Fruit fly (Drosophila melanogaster) whole organism, embryonic: Measurements from ENCODE around the gene Ubi-p5E.

Experiments used
- ATbp ChIP-seq: fragments of 200-800 bp; sonication (Bioruptor generic); optimal IDR thresholded peaks from 2 replicates; lab custom pipeline; 2017; ENCODE audit warnings: missing biosample characterization, mild to moderate bottlenecking, missing genetic modification characterization, missing genetic modification reagents
- B-H1 ChIP-seq: fragments of 200-800 bp; sonication (Bioruptor generic); IDR thresholded peaks from 3 replicates; pipeline ENCODE4 v1.3.6; 2022; ENCODE audit warnings: missing biosample characterization, missing genetic modification characterization
- CG10543 ChIP-seq: fragments of 200-800 bp; sonication (Bioruptor generic); optimal IDR thresholded peaks from 3 replicates; lab custom pipeline; 2017; ENCODE audit warnings: missing biosample characterization, mild to moderate bottlenecking, missing genetic modification characterization, moderate library complexity
- CG10654 ChIP-seq: fragments of 200-800 bp; sonication (Bioruptor generic); optimal IDR thresholded peaks from 2 replicates; lab custom pipeline; 2016; ENCODE audit warnings: missing biosample characterization, missing genetic modification characterization
- CG10959 ChIP-seq: fragments of 200-800 bp; sonication (Bioruptor generic); IDR thresholded peaks from 2 replicates; pipeline ENCODE4 v1.3.6; 2022; ENCODE audit warnings: missing biosample characterization, missing genetic modification characterization
- CG12391 ChIP-seq: fragments of 200-800 bp; sonication (Bioruptor generic); optimal IDR thresholded peaks from 3 replicates; lab custom pipeline; 2018; ENCODE audit warnings: missing biosample characterization, mild to moderate bottlenecking, missing genetic modification characterization, moderate library complexity
- CG12659 ChIP-seq: fragments of 200-800 bp; sonication (Bioruptor generic); optimal IDR thresholded peaks from 3 replicates; lab custom pipeline; 2017; ENCODE audit warnings: mild to moderate bottlenecking, missing biosample characterization, missing genetic modification reagents, missing genetic modification characterization
- CG13775 ChIP-seq: fragments of 200-800 bp; sonication (Bioruptor generic); optimal IDR thresholded peaks from 3 replicates; lab custom pipeline; 2017; ENCODE audit warnings: missing biosample characterization, mild to moderate bottlenecking, missing genetic modification characterization
- CG14014 ChIP-seq: fragments of 200-800 bp; sonication (Bioruptor generic); IDR thresholded peaks from 2 replicates; pipeline ENCODE4 v1.3.6; 2022; ENCODE audit warnings: missing biosample characterization, missing genetic modification characterization
- CG15269 ChIP-seq: fragments of 200-800 bp; sonication (Bioruptor generic); optimal IDR thresholded peaks from 2 replicates; lab custom pipeline; 2018; ENCODE audit warnings: missing biosample characterization, mild to moderate bottlenecking, missing genetic modification characterization, moderate library complexity
- CG15601 ChIP-seq: fragments of 200-800 bp; sonication (Bioruptor generic); optimal IDR thresholded peaks from 3 replicates; lab custom pipeline; 2019; ENCODE audit warnings: missing biosample characterization, mild to moderate bottlenecking, missing genetic modification characterization, moderate library complexity
- CG16813 ChIP-seq: fragments of 200-800 bp; sonication (Bioruptor generic); IDR thresholded peaks from 3 replicates; pipeline ENCODE4 v1.3.6; 2022; ENCODE audit warnings: missing biosample characterization, missing genetic modification characterization; ENCODE audit not compliant: partially characterized antibody
- CG17612 ChIP-seq: fragments of 200-800 bp; sonication (Bioruptor generic); IDR thresholded peaks from 2 replicates; pipeline ENCODE4 v1.3.6; 2022; ENCODE audit warnings: missing biosample characterization, missing genetic modification characterization
- CG17829 ChIP-seq: fragments of 200-800 bp; optimal IDR thresholded peaks from 2 replicates; lab custom pipeline; 2019; ENCODE audit warnings: missing biosample characterization, mild to moderate bottlenecking, missing genetic modification characterization, moderate library complexity
- CG1792 ChIP-seq: fragments of 200-800 bp; sonication (Bioruptor generic); optimal IDR thresholded peaks from 2 replicates; lab custom pipeline; 2016; ENCODE audit warnings: missing biosample characterization, missing genetic modification characterization
- CG2875 ChIP-seq: fragments of 200-800 bp; sonication (Bioruptor generic); optimal IDR thresholded peaks from 2 replicates; lab custom pipeline; 2017; ENCODE audit warnings: missing biosample characterization, mild to moderate bottlenecking, missing genetic modification characterization, missing genetic modification reagents
- CG30431 ChIP-seq: fragments of 200-800 bp; sonication (Bioruptor generic); optimal IDR thresholded peaks from 2 replicates; lab custom pipeline; 2017; ENCODE audit warnings: missing biosample characterization, missing genetic modification characterization
- CG31388 ChIP-seq: fragments of 200-800 bp; sonication (Bioruptor generic); optimal IDR thresholded peaks from 2 replicates; lab custom pipeline; 2016; ENCODE audit warnings: missing biosample characterization, missing genetic modification characterization
- CG33557 ChIP-seq: fragments of 200-800 bp; sonication (Bioruptor generic); optimal IDR thresholded peaks from 2 replicates; lab custom pipeline; 2019; ENCODE audit warnings: missing biosample characterization, mild to moderate bottlenecking, missing genetic modification characterization, moderate library complexity
- CG3847 ChIP-seq: fragments of 200-800 bp; sonication (Bioruptor generic); IDR thresholded peaks from 2 replicates; pipeline ENCODE4 v1.3.6; 2022; ENCODE audit warnings: missing biosample characterization, missing genetic modification characterization
- CG4328 ChIP-seq: fragments of 200-800 bp; sonication (Bioruptor generic); optimal IDR thresholded peaks from 3 replicates; lab custom pipeline; 2017; ENCODE audit warnings: missing biosample characterization, missing genetic modification reagents, missing genetic modification characterization
- CG4854 ChIP-seq: fragments of 200-800 bp; sonication (Bioruptor generic); optimal IDR thresholded peaks from 2 replicates; lab custom pipeline; 2016; ENCODE audit warnings: missing biosample characterization, missing genetic modification characterization, inconsistent platforms
- CG5180 ChIP-seq: fragments of 200-800 bp; sonication (Bioruptor generic); optimal IDR thresholded peaks from 3 replicates; lab custom pipeline; 2017; ENCODE audit warnings: missing biosample characterization, missing genetic modification characterization, mild to moderate bottlenecking, moderate library complexity, missing genetic modification reagents
- CG6175 ChIP-seq: fragments of 200-800 bp; sonication (Bioruptor generic); IDR thresholded peaks from 3 replicates; pipeline ENCODE4 v1.3.6; 2022; ENCODE audit warnings: missing biosample characterization, missing genetic modification characterization
- CG6813 ChIP-seq: fragments of 200-800 bp; sonication (Bioruptor generic); optimal IDR thresholded peaks from 2 replicates; lab custom pipeline; 2017; ENCODE audit warnings: missing biosample characterization, missing genetic modification characterization, mild to moderate bottlenecking, moderate library complexity, missing genetic modification reagents
- CG8359 ChIP-seq: fragments of 200-800 bp; sonication (Bioruptor generic); optimal IDR thresholded peaks from 2 replicates; lab custom pipeline; 2017; ENCODE audit warnings: missing biosample characterization, mild to moderate bottlenecking, missing genetic modification characterization, borderline replicate concordance
- CG9215 ChIP-seq: fragments of 200-800 bp; sonication (Bioruptor generic); IDR thresholded peaks from 2 replicates; pipeline ENCODE4 v1.3.6; 2022; ENCODE audit warnings: missing biosample characterization, missing genetic modification characterization
- ERR ChIP-seq: fragments of 200-800 bp; sonication (Bioruptor generic); optimal IDR thresholded peaks from 2 replicates; lab custom pipeline; 2016; ENCODE audit warnings: missing biosample characterization, missing genetic modification characterization
- Fer3 ChIP-seq: fragments of 200-800 bp; sonication (Bioruptor generic); optimal IDR thresholded peaks from 2 replicates; lab custom pipeline; 2018; ENCODE audit warnings: missing biosample characterization, mild to moderate bottlenecking, missing genetic modification characterization, moderate library complexity
- H15 ChIP-seq: fragments of 200-800 bp; sonication (Bioruptor generic); IDR thresholded peaks from 3 replicates; pipeline ENCODE4 v1.3.6; 2022; ENCODE audit warnings: missing biosample characterization, missing genetic modification characterization
- Myb ChIP-seq: fragments of 200-800 bp; sonication (Bioruptor generic); optimal IDR thresholded peaks from 2 replicates; lab custom pipeline; 2016; ENCODE audit warnings: missing biosample characterization, missing genetic modification characterization
- Rfx ChIP-seq: fragments of 200-800 bp; sonication (Bioruptor generic); IDR thresholded peaks from 2 replicates; pipeline ENCODE4 v1.3.6; 2022; ENCODE audit warnings: missing biosample characterization, missing genetic modification characterization
- Six4 ChIP-seq: fragments of 200-800 bp; sonication (Bioruptor generic); optimal IDR thresholded peaks from 2 replicates; lab custom pipeline; 2016; ENCODE audit warnings: missing biosample characterization, missing genetic modification characterization
- Sry-β ChIP-seq: fragments of 200-800 bp; sonication (Bioruptor generic); optimal IDR thresholded peaks from 2 replicates; lab custom pipeline; 2018; ENCODE audit warnings: missing biosample characterization, mild to moderate bottlenecking, missing genetic modification characterization, moderate library complexity
- Usf ChIP-seq: fragments of 200-800 bp; sonication (Bioruptor generic); optimal IDR thresholded peaks from 2 replicates; lab custom pipeline; 2017; ENCODE audit warnings: missing genotype, missing biosample characterization, missing genetic modification characterization
- az2 ChIP-seq: fragments of 200-800 bp; sonication (Bioruptor generic); optimal IDR thresholded peaks from 3 replicates; lab custom pipeline; 2016; ENCODE audit warnings: missing biosample characterization, missing genetic modification characterization
- chif ChIP-seq, 2 experiments: fragments of 200-800 bp; sonication (Bioruptor generic); optimal IDR thresholded peaks; 3 replicates each; lab custom pipeline; 2016; ENCODE audit warnings: missing biosample characterization in 2 of 2, missing genetic modification characterization in 2 of 2
- chm ChIP-seq: fragments of 200-800 bp; sonication (Bioruptor generic); IDR thresholded peaks from 2 replicates; pipeline ENCODE4 v1.3.6; 2022; ENCODE audit warnings: missing biosample characterization, missing genetic modification characterization
- ci ChIP-seq: fragments of 200-800 bp; sonication (Bioruptor generic); IDR thresholded peaks from 3 replicates; pipeline ENCODE4 v1.3.6; 2022; ENCODE audit warnings: missing biosample characterization, missing genetic modification characterization
- emc ChIP-seq: fragments of 200-800 bp; sonication (Bioruptor generic); optimal IDR thresholded peaks from 2 replicates; lab custom pipeline; 2016; ENCODE audit warnings: missing biosample characterization, missing genetic modification characterization
- fru ChIP-seq: fragments of >200 bp; optimal IDR thresholded peaks from 2 replicates; lab custom pipeline; 2017
- fu2 ChIP-seq: fragments of 200-800 bp; sonication (Bioruptor generic); optimal IDR thresholded peaks from 2 replicates; lab custom pipeline; 2016; ENCODE audit warnings: missing biosample characterization, missing genetic modification characterization
- pb ChIP-seq: fragments of 200-800 bp; sonication (Bioruptor generic); optimal IDR thresholded peaks from 3 replicates; lab custom pipeline; 2016; ENCODE audit warnings: missing biosample characterization, missing genetic modification characterization
- pzg ChIP-seq: fragments of 200-800 bp; sonication (Bioruptor generic); optimal IDR thresholded peaks from 3 replicates; lab custom pipeline; 2018; ENCODE audit warnings: missing biosample characterization, mild to moderate bottlenecking, missing genetic modification characterization, moderate library complexity
- ranshi ChIP-seq: fragments of 200-800 bp; sonication (Bioruptor generic); IDR thresholded peaks from 2 replicates; pipeline ENCODE4 v1.3.6; 2022; ENCODE audit warnings: missing biosample characterization, missing genetic modification characterization
- schlank ChIP-seq: fragments of 200-800 bp; sonication (Bioruptor generic); optimal IDR thresholded peaks from 2 replicates; lab custom pipeline; 2018; ENCODE audit warnings: missing biosample characterization, mild to moderate bottlenecking, missing genetic modification characterization
- slbo ChIP-seq: fragments of 200-800 bp; sonication (Bioruptor generic); IDR thresholded peaks from 2 replicates; pipeline ENCODE4 v1.3.6; 2022; ENCODE audit warnings: missing biosample characterization, missing genetic modification characterization
- sqz ChIP-seq: fragments of 200-800 bp; sonication (Bioruptor generic); optimal IDR thresholded peaks from 3 replicates; lab custom pipeline; 2018; ENCODE audit warnings: missing biosample characterization, mild to moderate bottlenecking, missing genetic modification characterization
- tup ChIP-seq: fragments of 200-800 bp; sonication (Bioruptor generic); optimal IDR thresholded peaks from 2 replicates; lab custom pipeline; 2016; ENCODE audit warnings: missing biosample characterization, mild to moderate bottlenecking, missing genetic modification characterization, moderate library complexity
- unc-4 ChIP-seq: fragments of 200-800 bp; sonication (Bioruptor generic); IDR thresholded peaks from 2 replicates; pipeline ENCODE4 v1.3.6; 2022; ENCODE audit warnings: missing biosample characterization, missing genetic modification characterization; ENCODE audit not compliant: partially characterized antibody
- zen2 ChIP-seq: fragments of 200-800 bp; sonication (Bioruptor generic); IDR thresholded peaks from 3 replicates; pipeline ENCODE4 v1.3.6; 2022; ENCODE audit warnings: missing biosample characterization, missing genetic modification characterization; ENCODE audit not compliant: partially characterized antibody

Ubi-p5E gene

dm6 chrX:6311516-6311915 is 32.1 kb upstream of the Ubi-p5E start (continued):
- TF ChIP-seq H15 (GFP tag; lab: Robert Waterston, UW) (no peak), CG15269 (peak; percentile 8), CG12391 (tag; lab: Kevin White, UChicago) (peak; percentile 11), CG10959 (GFP tag; lab: Robert Waterston, UW) (no peak), az2 (GFP tag; lab: Kevin White, UChicago) (no peak), slbo (GFP tag; lab: Robert Waterston, UW) (0 out of 2 replicates have a peak, but pooled peaks have one; percentile 41), tup (GFP tag; lab: Kevin White, UChicago) (no peak), CG8359 (GFP tag; lab: Kevin White, UChicago) (no peak), Fer3 (tag; lab: Kevin White, UChicago) (no peak), chm (no peak), unc-4 (GFP tag; lab: Robert Waterston, UW) (no peak), CG9215 (GFP tag; lab: Robert Waterston, UW) (0 out of 2 replicates have a peak, but pooled peaks have one; percentile 7), pzg (no peak), ranshi (GFP tag; lab: Robert Waterston, UW) (0 out of 2 replicates have a peak, but pooled peaks have one; percentile 27), CG4328 (no peak), CG16813 (GFP tag; lab: Robert Waterston, UW) (no peak), Rfx (GFP tag; lab: Robert Waterston, UW) (peak; percentile 53), CG6813 (no peak), Six4 (GFP tag; lab: Kevin White, UChicago) (no peak), Sry-β (GFP tag; lab: Kevin White, UChicago) (no peak), CG6175 (GFP tag; lab: Robert Waterston, UW) (no peak), CG4854 (no peak), ATbp (no peak), CG5180 (no peak), CG14014 (no peak), schlank (tag; lab: Kevin White, UChicago) (no peak), chif (GFP tag; optimal IDR thresholded peaks at IDR 0.05; lab: Kevin White, UChicago) (no peak), fru (no peak), CG10543 (GFP tag; lab: Kevin White, UChicago) (no peak), emc (no peak), Usf (GFP tag; lab: Kevin White, UChicago) (no peak), CG2875 (no peak), CG13775 (GFP tag; lab: Kevin White, UChicago) (no peak), Myb (GFP tag; lab: Kevin White, UChicago) (no peak), CG17829 (tag; lab: Kevin White, UChicago) (no peak), ci (GFP tag; lab: Robert Waterston, UW) (peak; percentile 22; the same call in 1 of the 3 replicates), sqz (GFP tag; lab: Kevin White, UChicago) (peak; percentile 7), CG15601 (tag; lab: Kevin White, UChicago) (no peak), CG31388 (GFP tag; lab: Kevin White, UChicago) (no peak), zen2 (no peak), CG33557 (GFP tag; lab: Kevin White, UChicago) (no peak), CG12659 (GFP tag; lab: Kevin White, UChicago) (no peak), CG30431 (GFP tag; lab: Kevin White, UChicago) (no peak), CG17612 (GFP tag; lab: Robert Waterston, UW) (no peak), CG3847 (no peak), ERR (GFP tag; lab: Kevin White, UChicago) (no peak), CG1792 (GFP tag; lab: Kevin White, UChicago) (no peak), pb (GFP tag; lab: Kevin White, UChicago) (no peak), B-H1 (GFP tag; lab: Robert Waterston, UW) (no peak), fu2 (no peak), CG10654 (no peak)
